Fruit fly (Drosophila melanogaster) whole organism, embryonic: ENCODE data around the gene CG16865.

Experiments used
- ATbp ChIP-seq: fragments of 200-800 bp; sonication (Bioruptor generic); optimal IDR thresholded peaks from 2 replicates; lab custom pipeline; 2017; ENCODE audit warnings: missing biosample characterization, mild to moderate bottlenecking, missing genetic modification characterization, missing genetic modification reagents
- BEAF-32 ChIP-seq: fragments of 200-800 bp; sonication (Bioruptor generic); optimal IDR thresholded peaks from 3 replicates; lab custom pipeline; 2017; ENCODE audit warnings: missing biosample characterization, missing genetic modification characterization, mild to moderate bottlenecking, moderate library complexity, missing genetic modification reagents
- CG1024 ChIP-seq: fragments of 200-800 bp; sonication (Bioruptor generic); IDR thresholded peaks from 2 replicates; pipeline ENCODE4 v1.3.6; 2022; ENCODE audit warnings: missing biosample characterization, missing genetic modification characterization
- CG12155 ChIP-seq: fragments of 200-800 bp; sonication (Bioruptor generic); optimal IDR thresholded peaks from 3 replicates; lab custom pipeline; 2016; ENCODE audit warnings: missing biosample characterization, missing genetic modification characterization
- CG13287 ChIP-seq: fragments of 200-800 bp; sonication (Bioruptor generic); IDR thresholded peaks from 2 replicates; pipeline ENCODE4 v1.3.6; 2022; ENCODE audit warnings: missing biosample characterization, missing genetic modification characterization; ENCODE audit not compliant: partially characterized antibody
- CG13894 ChIP-seq: fragments of 200-800 bp; sonication (Bioruptor generic); optimal IDR thresholded peaks from 3 replicates; lab custom pipeline; 2018; ENCODE audit warnings: missing biosample characterization, mild to moderate bottlenecking, missing genetic modification characterization, moderate library complexity
- CG15073 ChIP-seq: fragments of 200-800 bp; sonication (Bioruptor generic); optimal IDR thresholded peaks from 2 replicates; lab custom pipeline; 2016; ENCODE audit warnings: missing biosample characterization, missing genetic modification characterization
- CG1832 ChIP-seq: fragments of 200-800 bp; sonication (Bioruptor generic); optimal IDR thresholded peaks from 2 replicates; lab custom pipeline; 2017; ENCODE audit warnings: missing biosample characterization, mild to moderate bottlenecking, missing genetic modification characterization, inconsistent platforms
- CG18764 ChIP-seq: fragments of 200-800 bp; sonication (Bioruptor generic); optimal IDR thresholded peaks from 3 replicates; lab custom pipeline; 2016; ENCODE audit warnings: missing biosample characterization, missing genetic modification characterization
- CG2116 ChIP-seq: fragments of 200-800 bp; sonication (Bioruptor generic); optimal IDR thresholded peaks from 3 replicates; lab custom pipeline; 2018; ENCODE audit warnings: missing biosample characterization, mild to moderate bottlenecking, missing genetic modification characterization
- CG2875 ChIP-seq: fragments of 200-800 bp; sonication (Bioruptor generic); optimal IDR thresholded peaks from 2 replicates; lab custom pipeline; 2017; ENCODE audit warnings: missing biosample characterization, mild to moderate bottlenecking, missing genetic modification characterization, missing genetic modification reagents
- CG3407 ChIP-seq: fragments of 200-800 bp; sonication (Bioruptor generic); optimal IDR thresholded peaks from 2 replicates; lab custom pipeline; 2018; ENCODE audit warnings: missing biosample characterization, mild to moderate bottlenecking, missing genetic modification characterization
- CG34224 ChIP-seq: fragments of 200-800 bp; sonication (Bioruptor generic); IDR thresholded peaks from 3 replicates; pipeline ENCODE4 v1.3.6; 2022; ENCODE audit warnings: missing biosample characterization, missing genetic modification characterization; ENCODE audit not compliant: partially characterized antibody
- CG4360 ChIP-seq: fragments of 200-800 bp; sonication (Bioruptor generic); IDR thresholded peaks from 2 replicates; pipeline ENCODE4 v1.3.6; 2022; ENCODE audit warnings: missing biosample characterization, missing genetic modification characterization
- CG4617 ChIP-seq: fragments of 200-800 bp; sonication (Bioruptor generic); optimal IDR thresholded peaks from 3 replicates; lab custom pipeline; 2016; ENCODE audit warnings: missing biosample characterization, missing genetic modification characterization, borderline replicate concordance
- CG7928 ChIP-seq: fragments of 200-800 bp; sonication (Bioruptor generic); optimal IDR thresholded peaks from 2 replicates; lab custom pipeline; 2017; ENCODE audit warnings: missing biosample characterization, mild to moderate bottlenecking, missing genetic modification characterization
- CG9797 ChIP-seq: fragments of 200-800 bp; sonication (Bioruptor generic); optimal IDR thresholded peaks from 3 replicates; lab custom pipeline; 2018; ENCODE audit warnings: missing biosample characterization, mild to moderate bottlenecking, missing genetic modification characterization
- Chrac-16 ChIP-seq: fragments of 200-800 bp; sonication (Bioruptor generic); optimal IDR thresholded peaks from 3 replicates; lab custom pipeline; 2016; ENCODE audit warnings: missing biosample characterization, missing genetic modification characterization
- D19A ChIP-seq: fragments of 200-800 bp; optimal IDR thresholded peaks from 3 replicates; lab custom pipeline; 2019; ENCODE audit warnings: missing biosample characterization, mild to moderate bottlenecking, missing genetic modification characterization, moderate library complexity
- Dp ChIP-seq: fragments of 200-800 bp; sonication (Bioruptor generic); optimal IDR thresholded peaks from 2 replicates; lab custom pipeline; 2018; ENCODE audit warnings: missing biosample characterization, mild to moderate bottlenecking, missing genetic modification characterization, moderate library complexity
- E2f2 ChIP-seq: fragments of 200-800 bp; sonication (Bioruptor generic); IDR thresholded peaks from 2 replicates; pipeline ENCODE4 v1.3.6; 2022; ENCODE audit warnings: missing biosample characterization, missing genetic modification characterization
- Fer1 ChIP-seq: fragments of 200-800 bp; sonication (Bioruptor generic); optimal IDR thresholded peaks from 2 replicates; lab custom pipeline; 2017; ENCODE audit warnings: missing biosample characterization, mild to moderate bottlenecking, missing genetic modification characterization
- MBD-R2 ChIP-seq: fragments of 200-800 bp; sonication (Bioruptor generic); IDR thresholded peaks from 2 replicates; pipeline ENCODE4 v1.3.6; 2022; ENCODE audit warnings: missing biosample characterization, missing genetic modification characterization
- MESR4 ChIP-seq: fragments of 200-800 bp; sonication (Bioruptor generic); optimal IDR thresholded peaks from 2 replicates; lab custom pipeline; 2018; ENCODE audit warnings: missing biosample characterization, mild to moderate bottlenecking, missing genetic modification characterization, moderate library complexity
- Myb ChIP-seq: fragments of 200-800 bp; sonication (Bioruptor generic); optimal IDR thresholded peaks from 2 replicates; lab custom pipeline; 2016; ENCODE audit warnings: missing biosample characterization, missing genetic modification characterization
- NfI ChIP-seq: fragments of 200-800 bp; sonication (Bioruptor generic); optimal IDR thresholded peaks from 3 replicates; lab custom pipeline; 2018; ENCODE audit warnings: missing biosample characterization, mild to moderate bottlenecking, missing genetic modification characterization, moderate library complexity
- Stat92E ChIP-seq, 3 experiments: fragments of >200 bp in 2 of 3; fragments of 200-800 bp in 1 of 3; sonication (Bioruptor generic) in 1 of 3; optimal IDR thresholded peaks; 2 replicates each; lab custom pipeline; 2017 to 2019; ENCODE audit warnings: missing biosample characterization in 3 of 3, missing genetic modification characterization in 3 of 3, mild to moderate bottlenecking in 1 of 3, moderate library complexity in 1 of 3
- YL-1 ChIP-seq: fragments of 200-800 bp; sonication (Bioruptor generic); optimal IDR thresholded peaks from 3 replicates; lab custom pipeline; 2017; ENCODE audit warnings: missing biosample characterization, mild to moderate bottlenecking, missing genetic modification characterization
- amos ChIP-seq: fragments of 200-800 bp; sonication (Bioruptor generic); IDR thresholded peaks from 2 replicates; pipeline ENCODE4 v1.3.6; 2022; ENCODE audit warnings: missing biosample characterization, missing genetic modification characterization; ENCODE audit not compliant: partially characterized antibody
- aop ChIP-seq: fragments of 200-800 bp; sonication (Bioruptor generic); IDR thresholded peaks from 2 replicates; pipeline ENCODE4 v1.3.6; 2022; ENCODE audit warnings: missing biosample characterization, missing genetic modification characterization
- az2 ChIP-seq: fragments of 200-800 bp; sonication (Bioruptor generic); optimal IDR thresholded peaks from 3 replicates; lab custom pipeline; 2016; ENCODE audit warnings: missing biosample characterization, missing genetic modification characterization
- crol ChIP-seq: fragments of 200-800 bp; sonication (Bioruptor generic); IDR thresholded peaks from 2 replicates; pipeline ENCODE4 v1.3.6; 2022; ENCODE audit warnings: missing biosample characterization, missing genetic modification characterization
- ems ChIP-seq: fragments of 200-800 bp; sonication (Bioruptor generic); optimal IDR thresholded peaks from 3 replicates; lab custom pipeline; 2016; ENCODE audit warnings: missing biosample characterization, missing genetic modification characterization
- ewg ChIP-seq: fragments of 200-800 bp; sonication (Bioruptor generic); optimal IDR thresholded peaks from 3 replicates; lab custom pipeline; 2017; ENCODE audit warnings: mild to moderate bottlenecking, missing biosample characterization, missing genetic modification reagents, missing genetic modification characterization
- gfzf ChIP-seq: fragments of 200-800 bp; sonication (Bioruptor generic); optimal IDR thresholded peaks from 2 replicates; lab custom pipeline; 2016; ENCODE audit warnings: missing biosample characterization, mild to moderate bottlenecking, missing genetic modification characterization, moderate library complexity
- pho ChIP-seq: fragments of 200-800 bp; sonication (Bioruptor generic); optimal IDR thresholded peaks from 2 replicates; lab custom pipeline; 2016; ENCODE audit warnings: missing biosample characterization, missing genetic modification characterization
- pzg ChIP-seq: fragments of 200-800 bp; sonication (Bioruptor generic); optimal IDR thresholded peaks from 3 replicates; lab custom pipeline; 2018; ENCODE audit warnings: missing biosample characterization, mild to moderate bottlenecking, missing genetic modification characterization, moderate library complexity
- slp2 ChIP-seq: fragments of 200-800 bp; sonication (Bioruptor generic); optimal IDR thresholded peaks from 2 replicates; lab custom pipeline; 2016; ENCODE audit warnings: missing biosample characterization, missing genetic modification characterization
- vvl ChIP-seq: fragments of 200-800 bp; sonication (Bioruptor generic); IDR thresholded peaks from 2 replicates; pipeline ENCODE4 v1.3.6; 2022; ENCODE audit warnings: missing biosample characterization, missing genetic modification characterization

CG16865 gene

dm6 chr2L:13813604-13814178 is 2.4 kb downstream of the CG16865 start, which contains the start of gene Sos (continued):
- TF ChIP-seq CG4617 (GFP tag; lab: Kevin White, UChicago) (peak; percentile 82), CG12155 (GFP tag; lab: Kevin White, UChicago) (peak; percentile 37), az2 (no peak), crol (GFP tag; lab: Robert Waterston, UW) (no peak), YL-1 (peak; percentile 94), CG7928 (peak; percentile 89), Myb (GFP tag; lab: Kevin White, UChicago) (peak; percentile 95), Dp (GFP tag; lab: Kevin White, UChicago) (peak; percentile 94), CG4360 (GFP tag; lab: Robert Waterston, UW) (no peak), amos (peak; percentile 17; the same call in 1 of the 2 replicates), ATbp (GFP tag; lab: Kevin White, UChicago) (no peak), CG15073 (GFP tag; lab: Kevin White, UChicago) (no peak), vvl (GFP tag; lab: Robert Waterston, UW) (0 out of 2 replicates have a peak, but pooled peaks have one; percentile 23)
- TF ChIP-seq, all 482 proteins: peak for 45

DNA sequence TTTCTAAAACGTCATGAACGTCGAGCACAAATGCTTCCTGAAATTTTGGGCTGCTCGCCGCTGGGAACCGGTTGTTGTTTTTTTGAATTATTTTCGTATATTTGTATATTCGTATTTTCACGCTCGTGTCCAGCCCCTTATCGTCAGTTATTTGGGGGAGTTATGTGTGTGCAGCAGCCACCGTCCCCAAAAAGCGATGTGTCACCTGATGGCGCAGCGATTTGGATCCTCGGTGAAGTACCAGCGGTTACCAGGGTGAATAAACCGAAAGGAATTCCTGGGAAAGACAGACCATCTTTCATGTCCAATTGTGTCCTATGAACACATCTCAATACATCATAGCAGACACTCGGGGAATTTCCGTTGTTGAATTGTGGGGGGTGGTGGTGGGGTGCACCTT is 8.9 kb downstream of the CG16865 start:
- 0 out of 2 replicates have a peak, but pooled peaks have one; percentile 20 for TF ChIP-seq crol (GFP tag; lab: Robert Waterston, UW)
- no peak for TF ChIP-seq slp2 (GFP tag; lab: Kevin White, UChicago)

DNA sequence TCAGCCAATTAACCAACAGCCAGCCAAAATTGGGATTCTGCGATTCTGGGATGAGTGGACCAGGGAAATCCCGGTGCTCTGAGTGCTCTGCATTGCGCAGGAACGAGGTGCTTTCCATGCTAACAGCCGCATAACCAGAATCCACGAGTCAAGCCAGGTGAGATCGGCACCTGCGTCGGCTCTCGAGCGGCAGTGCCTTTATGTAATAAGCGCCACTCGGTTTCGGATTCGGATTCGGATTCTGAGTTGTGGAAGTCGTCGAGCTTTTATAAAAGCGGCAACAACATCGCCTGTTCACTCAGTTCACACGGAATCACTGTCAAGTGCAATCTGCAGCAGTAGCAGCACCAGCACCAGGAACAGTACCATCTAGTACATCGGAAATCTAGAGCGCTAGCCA is 9.6 kb downstream of the CG16865 start, which contains the start of gene b:
b (plus strand) TSS at position 301 of the 400 bp plus-strand sequence.
- TF ChIP-seq az2 (no peak), Chrac-16 (no peak), CG3407 (GFP tag; lab: Kevin White, UChicago) (no peak), CG13894 (tag; lab: Kevin White, UChicago) (no peak), ems (GFP tag; lab: Kevin White, UChicago) (no peak), CG1832 (GFP tag; lab: Kevin White, UChicago) (no peak), CG1024 (GFP tag; lab: Robert Waterston, UW) (no peak), Fer1 (no peak)

dm6 chr2L:13827557-13827956 is 16.2 kb downstream of the CG16865 start, which contains the start of gene PolG1:
Gene PolG1, minus strand, starts transcription at chr2L:13827772.
- TF ChIP-seq CG9797 (GFP tag; lab: Kevin White, UChicago) (peak; percentile 64), ewg (GFP tag; lab: Kevin White, UChicago) (no peak), CG2116 (GFP tag; lab: Kevin White, UChicago) (peak; percentile 12), NfI (no peak), MESR4 (GFP tag; lab: Kevin White, UChicago) (peak; percentile 14), BEAF-32 (GFP tag; lab: Kevin White, UChicago) (peak; percentile 28), E2f2 (peak; percentile 31), CG2875 (GFP tag; lab: Kevin White, UChicago) (no peak), Stat92E (GFP tag; optimal IDR thresholded peaks at IDR 0.05; lab: Kevin White, UChicago) (no peak), pzg (GFP tag; lab: Kevin White, UChicago) (peak; percentile 29), CG4617 (GFP tag; lab: Kevin White, UChicago) (peak; percentile 22), CG13287 (GFP tag; lab: Robert Waterston, UW) (peak; percentile 28; the same call in 1 of the 2 replicates), amos (0 out of 2 replicates have a peak, but pooled peaks have one; percentile 8), Myb (GFP tag; lab: Kevin White, UChicago) (peak; percentile 81), gfzf (GFP tag; lab: Kevin White, UChicago) (peak; percentile 66), CG18764 (GFP tag; lab: Kevin White, UChicago) (no peak), YL-1 (peak; percentile 24), pho (GFP tag; lab: Kevin White, UChicago) (no peak), Dp (GFP tag; lab: Kevin White, UChicago) (peak; percentile 38), aop (GFP tag; lab: Robert Waterston, UW) (no peak), MBD-R2 (GFP tag; lab: Robert Waterston, UW) (peak; percentile 58), D19A (tag; lab: Kevin White, UChicago) (no peak), CG34224 (peak; percentile 20; the same call in 1 of the 3 replicates)
